Fruit fly (Drosophila melanogaster) whole organism, embryonic: ENCODE data around the gene Obp93a.
A peak's percentile ranks its signal among the peaks of the same experiment; 100 is the strongest.

Experiments used
- CG11093 ChIP-seq: fragments of 200-800 bp; sonication (Bioruptor generic); IDR thresholded peaks from 3 replicates; pipeline ENCODE4 v1.3.6; 2022; ENCODE audit warnings: missing biosample characterization, missing genetic modification characterization
- CG13287 ChIP-seq: fragments of 200-800 bp; sonication (Bioruptor generic); IDR thresholded peaks from 2 replicates; pipeline ENCODE4 v1.3.6; 2022; ENCODE audit warnings: missing biosample characterization, missing genetic modification characterization; ENCODE audit not compliant: partially characterized antibody
- CG13624 ChIP-seq: fragments of 200-800 bp; sonication (Bioruptor generic); optimal IDR thresholded peaks from 2 replicates; lab custom pipeline; 2016; ENCODE audit warnings: missing biosample characterization, missing genetic modification characterization
- CG13775 ChIP-seq: fragments of 200-800 bp; sonication (Bioruptor generic); optimal IDR thresholded peaks from 3 replicates; lab custom pipeline; 2017; ENCODE audit warnings: missing biosample characterization, mild to moderate bottlenecking, missing genetic modification characterization
- CG14441 ChIP-seq: fragments of 200-800 bp; sonication (Bioruptor generic); IDR thresholded peaks from 2 replicates; pipeline ENCODE4 v1.3.6; 2022; ENCODE audit warnings: missing biosample characterization, missing genetic modification characterization
- CG18262 ChIP-seq: fragments of 200-800 bp; optimal IDR thresholded peaks from 3 replicates; lab custom pipeline; 2019; ENCODE audit warnings: missing biosample characterization, mild to moderate bottlenecking, missing genetic modification characterization, moderate library complexity
- CG18619 ChIP-seq: fragments of 200-800 bp; sonication (Bioruptor generic); optimal IDR thresholded peaks from 3 replicates; lab custom pipeline; 2017; ENCODE audit warnings: missing biosample characterization, mild to moderate bottlenecking, missing genetic modification characterization
- CG2116 ChIP-seq: fragments of 200-800 bp; sonication (Bioruptor generic); optimal IDR thresholded peaks from 3 replicates; lab custom pipeline; 2018; ENCODE audit warnings: missing biosample characterization, mild to moderate bottlenecking, missing genetic modification characterization
- CG2129 ChIP-seq: fragments of 200-800 bp; sonication (Bioruptor generic); IDR thresholded peaks from 2 replicates; pipeline ENCODE4 v1.3.6; 2022; ENCODE audit warnings: missing biosample characterization, missing genetic modification characterization; ENCODE audit not compliant: partially characterized antibody
- CG2712 ChIP-seq: fragments of 200-800 bp; optimal IDR thresholded peaks from 3 replicates; lab custom pipeline; 2019; ENCODE audit warnings: missing biosample characterization, mild to moderate bottlenecking, missing genetic modification characterization, moderate library complexity
- CG33213 ChIP-seq: fragments of 200-800 bp; sonication (Bioruptor generic); optimal IDR thresholded peaks from 3 replicates; lab custom pipeline; 2016; ENCODE audit warnings: missing biosample characterization, missing genetic modification characterization
- CG3847 ChIP-seq: fragments of 200-800 bp; sonication (Bioruptor generic); IDR thresholded peaks from 2 replicates; pipeline ENCODE4 v1.3.6; 2022; ENCODE audit warnings: missing biosample characterization, missing genetic modification characterization
- CG4730 ChIP-seq: fragments of 200-800 bp; sonication (Bioruptor generic); IDR thresholded peaks from 2 replicates; pipeline ENCODE4 v1.3.6; 2022; ENCODE audit warnings: missing biosample characterization, missing genetic modification characterization
- CG6272 ChIP-seq: fragments of 200-800 bp; sonication (Bioruptor generic); IDR thresholded peaks from 2 replicates; pipeline ENCODE4 v1.3.6; 2022; ENCODE audit warnings: missing biosample characterization, missing genetic modification characterization
- CG6791 ChIP-seq: fragments of 200-800 bp; sonication (Bioruptor generic); IDR thresholded peaks from 3 replicates; pipeline ENCODE4 v1.3.6; 2022; ENCODE audit warnings: missing biosample characterization, missing genetic modification characterization; ENCODE audit not compliant: partially characterized antibody
- CG6813 ChIP-seq: fragments of 200-800 bp; sonication (Bioruptor generic); optimal IDR thresholded peaks from 2 replicates; lab custom pipeline; 2017; ENCODE audit warnings: missing biosample characterization, missing genetic modification characterization, mild to moderate bottlenecking, moderate library complexity, missing genetic modification reagents
- CG8924 ChIP-seq: fragments of 200-800 bp; optimal IDR thresholded peaks from 3 replicates; lab custom pipeline; 2019; ENCODE audit warnings: missing biosample characterization, mild to moderate bottlenecking, missing genetic modification characterization, moderate library complexity
- CG9609 ChIP-seq: fragments of 200-800 bp; sonication (Bioruptor generic); optimal IDR thresholded peaks from 3 replicates; lab custom pipeline; 2016; ENCODE audit warnings: missing biosample characterization, missing genetic modification characterization
- Dip2 ChIP-seq: fragments of 200-800 bp; sonication (Bioruptor generic); IDR thresholded peaks from 2 replicates; pipeline ENCODE4 v1.3.6; 2022; ENCODE audit warnings: missing biosample characterization, missing genetic modification characterization
- Ets97D ChIP-seq: fragments of 200-800 bp; sonication (Bioruptor generic); optimal IDR thresholded peaks from 3 replicates; lab custom pipeline; 2016; ENCODE audit warnings: missing biosample characterization, missing genetic modification characterization
- Fer1 ChIP-seq: fragments of 200-800 bp; sonication (Bioruptor generic); optimal IDR thresholded peaks from 2 replicates; lab custom pipeline; 2017; ENCODE audit warnings: missing biosample characterization, mild to moderate bottlenecking, missing genetic modification characterization
- Fer2 ChIP-seq: fragments of 200-800 bp; sonication (Bioruptor generic); optimal IDR thresholded peaks from 2 replicates; lab custom pipeline; 2018; ENCODE audit warnings: missing biosample characterization, mild to moderate bottlenecking, missing genetic modification characterization, moderate library complexity
- HLH54F ChIP-seq: fragments of 200-800 bp; sonication (Bioruptor generic); optimal IDR thresholded peaks from 3 replicates; lab custom pipeline; 2016; ENCODE audit warnings: missing biosample characterization, missing genetic modification characterization
- Hmr ChIP-seq: fragments of 200-800 bp; sonication (Bioruptor generic); optimal IDR thresholded peaks from 3 replicates; lab custom pipeline; 2017; ENCODE audit warnings: mild to moderate bottlenecking, missing biosample characterization, missing genetic modification reagents, missing genetic modification characterization
- Mes4 ChIP-seq: fragments of 200-800 bp; sonication (Bioruptor generic); optimal IDR thresholded peaks from 2 replicates; lab custom pipeline; 2016; ENCODE audit warnings: missing biosample characterization, missing genetic modification characterization
- Ptx1 ChIP-seq: fragments of 200-800 bp; sonication (Bioruptor generic); IDR thresholded peaks from 2 replicates; pipeline ENCODE4 v1.3.6; 2022; ENCODE audit warnings: missing biosample characterization, missing genetic modification characterization
- Scr ChIP-seq: fragments of 200-800 bp; sonication (Bioruptor generic); IDR thresholded peaks from 2 replicates; pipeline ENCODE4 v1.3.6; 2022; ENCODE audit warnings: missing biosample characterization, missing genetic modification characterization; ENCODE audit not compliant: partially characterized antibody
- Sox100B ChIP-seq: fragments of 200-800 bp; sonication (Bioruptor generic); optimal IDR thresholded peaks from 3 replicates; lab custom pipeline; 2018; ENCODE audit warnings: missing biosample characterization, mild to moderate bottlenecking, missing genetic modification characterization
- ab ChIP-seq: fragments of 200-800 bp; sonication (Bioruptor generic); optimal IDR thresholded peaks from 2 replicates; lab custom pipeline; 2016; ENCODE audit warnings: missing biosample characterization, missing genetic modification characterization
- ase ChIP-seq: fragments of 200-800 bp; sonication (Bioruptor generic); IDR thresholded peaks from 3 replicates; pipeline ENCODE4 v1.3.6; 2022; ENCODE audit warnings: missing biosample characterization, missing genetic modification characterization
- ash1 ChIP-seq: fragments of 200-800 bp; sonication (Bioruptor generic); optimal IDR thresholded peaks from 2 replicates; lab custom pipeline; 2018; ENCODE audit warnings: missing biosample characterization, mild to moderate bottlenecking, missing genetic modification characterization
- bcd ChIP-seq: fragments of 200-800 bp; sonication (Bioruptor generic); optimal IDR thresholded peaks from 2 replicates; lab custom pipeline; 2017; ENCODE audit warnings: missing biosample characterization, mild to moderate bottlenecking, missing genetic modification characterization
- chif ChIP-seq, 2 experiments: fragments of 200-800 bp; sonication (Bioruptor generic); optimal IDR thresholded peaks; 3 replicates each; lab custom pipeline; 2016; ENCODE audit warnings: missing biosample characterization in 2 of 2, missing genetic modification characterization in 2 of 2
- crp ChIP-seq, 2 experiments: fragments of 200-800 bp; sonication (Bioruptor generic); optimal IDR thresholded peaks; 2 replicates in 1 of 2; 3 replicates in 1 of 2; lab custom pipeline; 2017; ENCODE audit warnings: missing biosample characterization in 2 of 2, missing genetic modification characterization in 2 of 2, mild to moderate bottlenecking in 1 of 2, moderate library complexity in 1 of 2
- dmrt11E ChIP-seq: fragments of 200-800 bp; sonication (Bioruptor generic); optimal IDR thresholded peaks from 3 replicates; lab custom pipeline; 2018; ENCODE audit warnings: missing biosample characterization, mild to moderate bottlenecking, missing genetic modification characterization, moderate library complexity
- dmrt99B ChIP-seq: fragments of 200-800 bp; sonication (Bioruptor generic); optimal IDR thresholded peaks from 2 replicates; lab custom pipeline; 2018; ENCODE audit warnings: missing biosample characterization, mild to moderate bottlenecking, missing genetic modification characterization, moderate library complexity
- gem ChIP-seq: fragments of 200-800 bp; sonication (Bioruptor generic); optimal IDR thresholded peaks from 2 replicates; lab custom pipeline; 2019; ENCODE audit warnings: missing biosample characterization, mild to moderate bottlenecking, missing genetic modification characterization, moderate library complexity
- phol ChIP-seq: fragments of 200-800 bp; sonication (Bioruptor generic); optimal IDR thresholded peaks from 3 replicates; lab custom pipeline; 2018; ENCODE audit warnings: missing biosample characterization, mild to moderate bottlenecking, missing genetic modification characterization, moderate library complexity
- prd ChIP-seq, 3 experiments: fragments of >200 bp in 2 of 3; fragments of 200-800 bp in 1 of 3; sonication (Bioruptor generic) in 1 of 3; optimal IDR thresholded peaks in 2 of 3; IDR thresholded peaks in 1 of 3; 2 replicates in 2 of 3; 3 replicates in 1 of 3; pipeline versions ENCODE4 v1.3.6 to Lab custom; 2017 to 2022; ENCODE audit warnings: missing biosample characterization in 1 of 3, missing genetic modification characterization in 1 of 3
- pzg ChIP-seq: fragments of 200-800 bp; sonication (Bioruptor generic); optimal IDR thresholded peaks from 3 replicates; lab custom pipeline; 2018; ENCODE audit warnings: missing biosample characterization, mild to moderate bottlenecking, missing genetic modification characterization, moderate library complexity
- sc ChIP-seq, 3 experiments: fragments of >200 bp in 2 of 3; fragments of 200-800 bp in 1 of 3; sonication (Bioruptor generic) in 1 of 3; optimal IDR thresholded peaks; 2 replicates in 2 of 3; 3 replicates in 1 of 3; lab custom pipeline; 2017; ENCODE audit warnings: mild to moderate bottlenecking in 1 of 3, missing biosample characterization in 1 of 3, missing genetic modification characterization in 1 of 3, missing genetic modification reagents in 1 of 3
- scrt ChIP-seq: fragments of 200-800 bp; sonication (Bioruptor generic); optimal IDR thresholded peaks from 2 replicates; lab custom pipeline; 2018; ENCODE audit warnings: missing biosample characterization, mild to moderate bottlenecking, missing genetic modification characterization, moderate library complexity
- slbo ChIP-seq: fragments of 200-800 bp; sonication (Bioruptor generic); IDR thresholded peaks from 2 replicates; pipeline ENCODE4 v1.3.6; 2022; ENCODE audit warnings: missing biosample characterization, missing genetic modification characterization
- so ChIP-seq: fragments of 200-800 bp; sonication (Bioruptor generic); IDR thresholded peaks from 3 replicates; pipeline ENCODE4 v1.3.6; 2022; ENCODE audit warnings: missing biosample characterization, missing genetic modification characterization
- sug ChIP-seq: fragments of 200-800 bp; optimal IDR thresholded peaks from 2 replicates; lab custom pipeline; 2019; ENCODE audit warnings: missing biosample characterization, mild to moderate bottlenecking, missing genetic modification characterization, moderate library complexity
- tgo ChIP-seq: fragments of 200-800 bp; sonication (Bioruptor generic); IDR thresholded peaks from 3 replicates; pipeline ENCODE4 v1.3.6; 2022; ENCODE audit warnings: missing biosample characterization, missing genetic modification characterization
- twi ChIP-seq: fragments of 200-800 bp; optimal IDR thresholded peaks from 2 replicates; lab custom pipeline; 2019; ENCODE audit warnings: missing biosample characterization, mild to moderate bottlenecking, missing genetic modification characterization, moderate library complexity
- zen ChIP-seq: fragments of 200-800 bp; sonication (Bioruptor generic); optimal IDR thresholded peaks from 3 replicates; lab custom pipeline; 2018; ENCODE audit warnings: missing biosample characterization, mild to moderate bottlenecking, missing genetic modification characterization, moderate library complexity
- zfh1 ChIP-seq: fragments of 200-800 bp; sonication (Bioruptor generic); IDR thresholded peaks from 3 replicates; pipeline ENCODE4 v1.3.6; 2022; ENCODE audit warnings: missing biosample characterization, missing genetic modification characterization

Obp93a gene

dm6 chr3R:21111046-21111480, 18.5 kb downstream of the Obp93a start, which contains the start of gene Rab11 (continued):
- TF ChIP-seq dmrt11E (tag; lab: Kevin White, UChicago): peak; percentile 40
- TF ChIP-seq twi: peak; percentile 11
- peak; percentile 66 for TF ChIP-seq CG13775 (GFP tag; lab: Kevin White, UChicago)
- 0 out of 3 replicates have a peak, but pooled peaks have one; percentile 35 for TF ChIP-seq zfh1
- TF ChIP-seq sc (optimal IDR thresholded peaks at IDR 0.05; lab: Kevin White, UChicago): no peak
- TF ChIP-seq sc (GFP tag; optimal IDR thresholded peaks at IDR 0.05; lab: Kevin White, UChicago): no peak
- peak; percentile 88 for TF ChIP-seq CG6791 (GFP tag; lab: Robert Waterston, UW)
- TF ChIP-seq zen (tag; lab: Kevin White, UChicago): peak; percentile 12
- TF ChIP-seq CG13287 (GFP tag; lab: Robert Waterston, UW): peak; percentile 89
- peak; percentile 35 for TF ChIP-seq CG13624 (GFP tag; lab: Kevin White, UChicago)
- peak; percentile 58 for TF ChIP-seq pzg (GFP tag; lab: Kevin White, UChicago)
- peak; percentile 67 for TF ChIP-seq CG3847 (GFP tag; lab: Robert Waterston, UW)
- no peak for TF ChIP-seq Mes4 (GFP tag; lab: Kevin White, UChicago)
- peak; percentile 34; the same call in 1 of the 2 replicates for TF ChIP-seq CG6272
- TF ChIP-seq CG2116 (GFP tag; lab: Kevin White, UChicago): peak; percentile 92
- no peak for TF ChIP-seq ash1 (GFP tag; lab: Kevin White, UChicago)
- peak; percentile 62 for TF ChIP-seq Ptx1 (GFP tag; lab: Robert Waterston, UW)
- peak; percentile 14 for TF ChIP-seq Ets97D (GFP tag; lab: Kevin White, UChicago)
- peak; percentile 73 for TF ChIP-seq CG8924 (tag; lab: Kevin White, UChicago)
- TF ChIP-seq Fer2: peak; percentile 13
- TF ChIP-seq CG4730 (GFP tag; lab: Robert Waterston, UW): no peak
- TF ChIP-seq chif (GFP tag; optimal IDR thresholded peaks at IDR 0.05; lab: Kevin White, UChicago): peak in 1 of 2 experiments; percentile 41
- peak; percentile 32; the same call in 1 of the 2 replicates for TF ChIP-seq CG14441 (GFP tag; lab: Robert Waterston, UW)
- peak in 1 of 2 experiments; percentile 15 for TF ChIP-seq crp (GFP tag; optimal IDR thresholded peaks at IDR 0.05; lab: Kevin White, UChicago)
- peak; percentile 77 for TF ChIP-seq CG2129 (GFP tag; lab: Robert Waterston, UW)
- peak; percentile 32 for TF ChIP-seq Sox100B (GFP tag; lab: Kevin White, UChicago)
- TF ChIP-seq Fer1 (GFP tag; lab: Kevin White, UChicago): peak; percentile 20
- peak; percentile 94 for TF ChIP-seq Scr (GFP tag; lab: Robert Waterston, UW)
- TF ChIP-seq CG6813 (GFP tag; lab: Kevin White, UChicago): no peak
- TF ChIP-seq CG18262 (tag; lab: Kevin White, UChicago): peak; percentile 63
- TF ChIP-seq prd (optimal IDR thresholded peaks at IDR 0.05; lab: Kevin White, UChicago): no peak
- peak; percentile 50 for TF ChIP-seq prd (GFP tag; IDR thresholded peaks at IDR 0.05; lab: Robert Waterston, UW)
- TF ChIP-seq bcd (GFP tag; lab: Kevin White, UChicago): peak; percentile 30
- TF ChIP-seq HLH54F: peak; percentile 41
- peak; percentile 71 for TF ChIP-seq gem (tag; lab: Kevin White, UChicago)
- TF ChIP-seq sug (tag; lab: Kevin White, UChicago): peak; percentile 71
- TF ChIP-seq scrt (GFP tag; lab: Kevin White, UChicago): peak; percentile 10
- TF ChIP-seq so: no peak
- TF ChIP-seq CG11093 (GFP tag; lab: Robert Waterston, UW): no peak
- no peak for TF ChIP-seq Dip2 (GFP tag; lab: Robert Waterston, UW)
- peak; percentile 67 for TF ChIP-seq Hmr
- TF ChIP-seq ab (GFP tag; lab: Kevin White, UChicago): no peak
- TF ChIP-seq ase (GFP tag; lab: Robert Waterston, UW): no peak
- TF ChIP-seq slbo (GFP tag; lab: Robert Waterston, UW): peak; percentile 78
- TF ChIP-seq CG33213 (GFP tag; lab: Kevin White, UChicago): peak; percentile 2
- TF ChIP-seq CG18619 (GFP tag; lab: Kevin White, UChicago): peak; percentile 26
- peak; percentile 88 for TF ChIP-seq phol (tag; lab: Kevin White, UChicago)
- peak; percentile 30 for TF ChIP-seq dmrt99B (tag; lab: Kevin White, UChicago)
- TF ChIP-seq CG2712 (tag; lab: Kevin White, UChicago): peak; percentile 63
- peak; percentile 43; the same call in 2 of the 3 replicates for TF ChIP-seq tgo
- no peak for TF ChIP-seq CG9609 (GFP tag; lab: Kevin White, UChicago)
